Worm (Caenorhabditis elegans) whole organism, L1 larva: ENCODE measurements around the gene C14A4.7.

ENCODE experiments used
- C04F5.9 ChIP-seq: sonication (generic microtip); optimal IDR thresholded peaks from 2 replicates; lab custom pipeline; 2016; ENCODE audit warnings: missing genetic modification characterization, missing compliant biosample characterization
- C16A3.4 ChIP-seq: fragments of 150-350 bp; optimal IDR thresholded peaks from 2 replicates; lab custom pipeline; 2014; ENCODE audit warnings: missing biosample characterization, missing genetic modification characterization
- C34B4.2 ChIP-seq: sonication (generic microtip); optimal IDR thresholded peaks from 2 replicates; lab custom pipeline; 2017; ENCODE audit warnings: mild to moderate bottlenecking, missing genetic modification characterization, missing compliant biosample characterization
- aha-1 ChIP-seq: fragments of 150-350 bp; optimal IDR thresholded peaks from 2 replicates; lab custom pipeline; 2014; ENCODE audit warnings: missing biosample characterization, missing genetic modification characterization
- alr-1 ChIP-seq: fragments of 200-800 bp; sonication (Bioruptor generic); optimal IDR thresholded peaks from 2 replicates; lab custom pipeline; 2018; ENCODE audit warnings: borderline replicate concordance, mild to moderate bottlenecking, missing genetic modification characterization, missing compliant biosample characterization
- aly-2 ChIP-seq: fragments of 150-350 bp; optimal IDR thresholded peaks from 2 replicates; lab custom pipeline; 2014; ENCODE audit warnings: missing biosample characterization, missing genetic modification characterization
- ama-1 ChIP-seq: fragments of 150-350 bp; optimal IDR thresholded peaks from 2 replicates; lab custom pipeline; 2014
- ceh-88 ChIP-seq: fragments of 200-800 bp; sonication (Bioruptor generic); IDR thresholded peaks from 2 replicates; pipeline ENCODE4 v1.3.6; 2022; ENCODE audit warnings: missing genetic modification characterization, missing compliant biosample characterization
- dpl-1 ChIP-seq, 3 experiments: fragments of 150-350 bp in 2 of 3; sonication (generic microtip) in 1 of 3; optimal IDR thresholded peaks; 2 replicates each; lab custom pipeline; 2014 to 2017; ENCODE audit warnings: missing biosample characterization in 3 of 3, missing genetic modification characterization in 3 of 3, missing genetic modification reagents in 3 of 3
- dsc-1 ChIP-seq: sonication (generic microtip); optimal IDR thresholded peaks from 2 replicates; lab custom pipeline; 2016; ENCODE audit warnings: mild to moderate bottlenecking, missing genetic modification characterization, missing compliant biosample characterization
- efl-1 ChIP-seq, 4 experiments: fragments of 150-350 bp; optimal IDR thresholded peaks in 3 of 4; peaks in 1 of 4; 1 replicate in 1 of 4; 2 replicates in 3 of 4; lab custom pipeline; 2014; ENCODE audit warnings: missing biosample characterization in 2 of 4, missing genetic modification characterization in 2 of 4, missing genetic modification reagents in 2 of 4
- egl-13 ChIP-seq: sonication (generic microtip); optimal IDR thresholded peaks from 2 replicates; lab custom pipeline; 2016; ENCODE audit warnings: missing genotype, missing genetic modification reagents, missing genetic modification characterization, missing compliant biosample characterization
- elt-2 ChIP-seq: sonication (generic microtip); optimal IDR thresholded peaks from 2 replicates; lab custom pipeline; 2016; ENCODE audit warnings: missing genetic modification characterization, mild to moderate bottlenecking, inconsistent platforms, missing compliant biosample characterization, missing genetic modification reagents
- elt-3 ChIP-seq, 6 experiments: fragments of 150-350 bp in 1 of 6; sonication (generic microtip); optimal IDR thresholded peaks; 2 replicates each; lab custom pipeline; 2017 to 2018; ENCODE audit warnings: missing biosample characterization in 6 of 6, missing genetic modification characterization in 6 of 6, inconsistent platforms in 1 of 6
- fkh-8 ChIP-seq: sonication (generic microtip); optimal IDR thresholded peaks from 2 replicates; lab custom pipeline; 2016; ENCODE audit warnings: mild to moderate bottlenecking, missing genetic modification characterization, missing compliant biosample characterization
- hlh-4 ChIP-seq: sonication (generic microtip); optimal IDR thresholded peaks from 2 replicates; lab custom pipeline; 2016; ENCODE audit warnings: mild to moderate bottlenecking, missing genetic modification characterization, missing compliant biosample characterization
- hpl-2 ChIP-seq: fragments of 150-350 bp; optimal IDR thresholded peaks from 2 replicates; lab custom pipeline; 2014; ENCODE audit warnings: missing biosample characterization, missing genetic modification reagents, missing genetic modification characterization
- irx-1 ChIP-seq: sonication (generic microtip); optimal IDR thresholded peaks from 2 replicates; lab custom pipeline; 2016; ENCODE audit warnings: missing genetic modification characterization, missing compliant biosample characterization
- isw-1 ChIP-seq: fragments of 200-800 bp; sonication (Bioruptor generic); IDR thresholded peaks from 2 replicates; pipeline ENCODE4 v1.3.6; 2022; ENCODE audit warnings: missing genetic modification characterization, missing compliant biosample characterization
- lin-13 ChIP-seq: fragments of 150-350 bp; optimal IDR thresholded peaks from 2 replicates; lab custom pipeline; 2014; ENCODE audit warnings: missing biosample characterization, missing genetic modification reagents, missing genetic modification characterization
- lin-15B ChIP-seq: fragments of 150-350 bp; sonication (generic microtip); optimal IDR thresholded peaks from 3 replicates; lab custom pipeline; 2014; ENCODE audit warnings: missing biosample characterization, missing genetic modification characterization
- lin-35 ChIP-seq, 2 experiments: fragments of 150-350 bp; optimal IDR thresholded peaks; 2 replicates each; lab custom pipeline; 2014; ENCODE audit warnings: missing biosample characterization in 2 of 2, missing genetic modification characterization in 2 of 2, missing genetic modification reagents in 2 of 2
- lin-39 ChIP-seq: fragments of 150-350 bp; optimal IDR thresholded peaks from 2 replicates; lab custom pipeline; 2014; ENCODE audit warnings: missing biosample characterization, missing genetic modification reagents, missing genetic modification characterization
- lir-3 ChIP-seq: sonication (generic microtip); optimal IDR thresholded peaks from 2 replicates; lab custom pipeline; 2016; ENCODE audit warnings: mild to moderate bottlenecking, missing genetic modification characterization, moderate library complexity, missing compliant biosample characterization; ENCODE audit not compliant: poor library complexity
- lsy-2 ChIP-seq, 2 experiments: fragments of 150-350 bp; optimal IDR thresholded peaks; 2 replicates each; lab custom pipeline; 2014; ENCODE audit warnings: missing biosample characterization in 2 of 2, missing genetic modification characterization in 2 of 2
- mab-9 ChIP-seq: fragments of 200-800 bp; sonication (Bioruptor generic); IDR thresholded peaks from 2 replicates; pipeline ENCODE4 v1.3.6; 2022; ENCODE audit warnings: missing genetic modification reagents, missing genetic modification characterization, missing compliant biosample characterization
- mef-2 ChIP-seq: fragments of 150-350 bp; optimal IDR thresholded peaks from 2 replicates; lab custom pipeline; 2014; ENCODE audit warnings: missing biosample characterization, missing genetic modification characterization
- mep-1 ChIP-seq: fragments of 150-350 bp; optimal IDR thresholded peaks from 2 replicates; lab custom pipeline; 2014; ENCODE audit warnings: missing biosample characterization, missing genetic modification characterization
- nhr-12 ChIP-seq: sonication (generic microtip); optimal IDR thresholded peaks from 2 replicates; lab custom pipeline; 2017; ENCODE audit warnings: missing biosample characterization, missing genetic modification characterization
- nhr-237 ChIP-seq: fragments of 150-350 bp; optimal IDR thresholded peaks from 2 replicates; lab custom pipeline; 2014; ENCODE audit warnings: missing biosample characterization, missing genetic modification characterization
- nhr-47 ChIP-seq: sonication (generic microtip); optimal IDR thresholded peaks from 2 replicates; lab custom pipeline; 2016; ENCODE audit warnings: mild to moderate bottlenecking, missing genetic modification characterization, moderate library complexity, missing compliant biosample characterization
- nhr-71 ChIP-seq: sonication (generic microtip); optimal IDR thresholded peaks from 2 replicates; lab custom pipeline; 2016; ENCODE audit warnings: mild to moderate bottlenecking, missing genetic modification characterization, moderate library complexity, missing compliant biosample characterization
- nhr-77 ChIP-seq: fragments of 150-350 bp; optimal IDR thresholded peaks from 2 replicates; lab custom pipeline; 2014; ENCODE audit warnings: missing biosample characterization, missing genetic modification characterization
- nhr-85 ChIP-seq: sonication (generic microtip); peaks from one replicate; lab custom pipeline; 2016; ENCODE audit warnings: missing genetic modification characterization, inconsistent platforms, missing compliant biosample characterization
- pag-3 ChIP-seq: sonication (generic microtip); optimal IDR thresholded peaks from 2 replicates; lab custom pipeline; 2017; ENCODE audit warnings: missing genetic modification characterization, mild to moderate bottlenecking, missing compliant biosample characterization, antibody characterized with exemption, borderline replicate concordance; ENCODE audit not compliant: insufficient read depth
- pax-3 ChIP-seq: fragments of 200-800 bp; sonication (Bioruptor generic); optimal IDR thresholded peaks from 2 replicates; lab custom pipeline; 2018; ENCODE audit warnings: mild to moderate bottlenecking, missing genetic modification characterization, moderate library complexity, missing compliant biosample characterization
- pqm-1 ChIP-seq: sonication (generic microtip); optimal IDR thresholded peaks from 3 replicates; lab custom pipeline; 2017; ENCODE audit warnings: missing biosample characterization, missing genetic modification characterization
- rnt-1 ChIP-seq: sonication (generic microtip); optimal IDR thresholded peaks from 2 replicates; lab custom pipeline; 2016; ENCODE audit warnings: mild to moderate bottlenecking, missing genetic modification characterization, moderate library complexity, missing compliant biosample characterization
- sptf-1 ChIP-seq: fragments of 150-350 bp; optimal IDR thresholded peaks from 2 replicates; lab custom pipeline; 2014; ENCODE audit warnings: missing biosample characterization, missing genetic modification characterization
- sup-37 ChIP-seq: fragments of 200-800 bp; sonication (Bioruptor generic); optimal IDR thresholded peaks from 2 replicates; lab custom pipeline; 2018; ENCODE audit warnings: mild to moderate bottlenecking, missing genetic modification characterization, missing compliant biosample characterization
- swsn-7 ChIP-seq: sonication (generic microtip); optimal IDR thresholded peaks from 2 replicates; lab custom pipeline; 2016; ENCODE audit warnings: missing genetic modification characterization, missing compliant biosample characterization
- tlp-1 ChIP-seq: fragments of 150-350 bp; optimal IDR thresholded peaks from 2 replicates; lab custom pipeline; 2014; ENCODE audit warnings: missing biosample characterization, missing genetic modification characterization
- vab-15 ChIP-seq: sonication (generic microtip); optimal IDR thresholded peaks from 2 replicates; lab custom pipeline; 2017; ENCODE audit warnings: missing genotype, mild to moderate bottlenecking, missing genetic modification characterization, missing compliant biosample characterization
- zag-1 ChIP-seq: fragments of 150-350 bp; optimal IDR thresholded peaks from 2 replicates; lab custom pipeline; 2014; ENCODE audit warnings: missing biosample characterization, missing genetic modification characterization

C14A4.7 gene

ce11 chrII:10559671-10560184 lies 36.6 kb downstream of the C14A4.7 start:
- TF ChIP-seq fkh-8 (tag; lab: Kevin White, UChicago): no peak
- no peak for TF ChIP-seq lin-15B
- TF ChIP-seq nhr-47 (tag; lab: Kevin White, UChicago): peak; percentile 3
- TF ChIP-seq zag-1 (tag; lab: Kevin White, UChicago): no peak
- no peak for TF ChIP-seq sptf-1 (tag; lab: Kevin White, UChicago)
- TF ChIP-seq hlh-4: no peak
- TF ChIP-seq mab-9: no peak
- no peak for TF ChIP-seq swsn-7
- TF ChIP-seq tlp-1 (tag; lab: Kevin White, UChicago): no peak
- TF ChIP-seq mef-2 (tag; lab: Kevin White, UChicago): no peak
- TF ChIP-seq mep-1 (tag; lab: Kevin White, UChicago): no peak
- TF ChIP-seq hpl-2 (GFP tag; lab: Kevin White, UChicago): no peak
- no peak for TF ChIP-seq irx-1
- no peak for TF ChIP-seq C16A3.4 (tag; lab: Kevin White, UChicago)
- peak; percentile 35 for TF ChIP-seq pax-3 (tag; lab: Kevin White, UChicago)
- no peak for TF ChIP-seq nhr-77 (tag; lab: Kevin White, UChicago)
- TF ChIP-seq lin-35 (GFP tag; optimal IDR thresholded peaks at IDR 0.05; lab: Kevin White, UChicago): peak in 1 of 2 experiments; percentile 7
- TF ChIP-seq pqm-1 (tag; lab: Kevin White, UChicago): no peak
- TF ChIP-seq pag-3: no peak
- peak; percentile 65 for TF ChIP-seq nhr-85 (tag; lab: Kevin White, UChicago)
- TF ChIP-seq aha-1 (tag; lab: Kevin White, UChicago): no peak
- no peak for TF ChIP-seq sup-37 (GFP tag; lab: Kevin White, UChicago)
- peak; percentile 3 for TF ChIP-seq ama-1 (lab: Kevin White, UChicago)
- no peak for TF ChIP-seq egl-13
- TF ChIP-seq lir-3 (tag; lab: Kevin White, UChicago): peak; percentile 27
- TF ChIP-seq isw-1 (GFP tag; lab: Robert Waterston, UW): no peak
- peak; percentile 66 for TF ChIP-seq elt-2 (tag; lab: Kevin White, UChicago)
- no peak for TF ChIP-seq lin-13 (GFP tag; lab: Kevin White, UChicago)
- no peak for TF ChIP-seq efl-1 (optimal IDR thresholded peaks at IDR 0.05; lab: Kevin White, UChicago)
- TF ChIP-seq efl-1 (GFP tag; optimal IDR thresholded peaks at IDR 0.05 in 1 of 2; lab: Kevin White, UChicago): peak in 1 of 2 experiments; percentile 83
- TF ChIP-seq nhr-71: peak; percentile 15
- peak; percentile 63 for TF ChIP-seq aly-2 (tag; lab: Kevin White, UChicago)
- TF ChIP-seq rnt-1 (tag; lab: Kevin White, UChicago): no peak
- TF ChIP-seq elt-3 (tag; optimal IDR thresholded peaks at IDR 0.05; lab: Kevin White, UChicago): no peak
- no peak for TF ChIP-seq nhr-12 (tag; lab: Kevin White, UChicago)
- no peak for TF ChIP-seq dpl-1 (GFP tag; optimal IDR thresholded peaks at IDR 0.05; lab: Kevin White, UChicago)
- no peak for TF ChIP-seq alr-1
- no peak for TF ChIP-seq dsc-1 (tag; lab: Kevin White, UChicago)
- TF ChIP-seq nhr-237 (tag; lab: Kevin White, UChicago): no peak
- TF ChIP-seq C34B4.2 (tag; lab: Kevin White, UChicago): no peak
- TF ChIP-seq ceh-88: no peak
- TF ChIP-seq lsy-2 (tag; optimal IDR thresholded peaks at IDR 0.05; lab: Kevin White, UChicago): no peak
- TF ChIP-seq lin-39 (tag; lab: Kevin White, UChicago): no peak
- TF ChIP-seq C04F5.9 (tag; lab: Kevin White, UChicago): no peak
- no peak for TF ChIP-seq vab-15 (tag; lab: Kevin White, UChicago)
